Fruit fly (Drosophila melanogaster) whole organism, pupa: ENCODE data around the gene svp.

ENCODE experiments used
- CG10348 ChIP-seq: fragments of 200-800 bp; sonication (Bioruptor generic); IDR thresholded peaks from 2 replicates; pipeline ENCODE4 v1.3.6; 2022; ENCODE audit warnings: missing biosample characterization, missing genetic modification characterization
- CG12605 ChIP-seq: fragments of 200-800 bp; sonication (Bioruptor generic); IDR thresholded peaks from 2 replicates; pipeline ENCODE4 v1.3.6; 2022; ENCODE audit warnings: missing biosample characterization, missing genetic modification characterization
- CG15710 ChIP-seq: fragments of 200-800 bp; sonication (Bioruptor generic); optimal IDR thresholded peaks from 2 replicates; lab custom pipeline; 2018; ENCODE audit warnings: missing biosample characterization, mild to moderate bottlenecking, missing genetic modification characterization, moderate library complexity
- CG8159 ChIP-seq: fragments of 200-800 bp; sonication (Bioruptor generic); optimal IDR thresholded peaks from 3 replicates; lab custom pipeline; 2018; ENCODE audit warnings: missing biosample characterization, mild to moderate bottlenecking, missing genetic modification characterization, moderate library complexity
- CG8301 ChIP-seq: fragments of 200-800 bp; sonication (Bioruptor generic); optimal IDR thresholded peaks from 2 replicates; lab custom pipeline; 2018; ENCODE audit warnings: missing biosample characterization, mild to moderate bottlenecking, missing genetic modification characterization
- CG9948 ChIP-seq: fragments of 200-800 bp; sonication (Bioruptor generic); optimal IDR thresholded peaks from 2 replicates; lab custom pipeline; 2018; ENCODE audit warnings: missing biosample characterization, mild to moderate bottlenecking, missing genetic modification characterization, moderate library complexity
- D1 ChIP-seq: fragments of 200-800 bp; sonication (Bioruptor generic); optimal IDR thresholded peaks from 2 replicates; lab custom pipeline; 2018; ENCODE audit warnings: missing biosample characterization, mild to moderate bottlenecking, missing genetic modification characterization, moderate library complexity
- EcR ChIP-seq: fragments of 200-800 bp; sonication (Bioruptor generic); optimal IDR thresholded peaks from 3 replicates; lab custom pipeline; 2019; ENCODE audit warnings: missing biosample characterization, missing genetic modification characterization, mild to moderate bottlenecking, moderate library complexity, missing genetic modification reagents
- Ets98B ChIP-seq: fragments of 200-800 bp; sonication (Bioruptor generic); IDR thresholded peaks from 2 replicates; pipeline ENCODE4 v1.3.6; 2022; ENCODE audit warnings: missing biosample characterization, missing genetic modification characterization
- Pif1A ChIP-seq: fragments of 200-800 bp; sonication (Bioruptor generic); optimal IDR thresholded peaks from 3 replicates; lab custom pipeline; 2016; ENCODE audit warnings: missing biosample characterization, missing genetic modification characterization
- Pif1B ChIP-seq: fragments of 200-800 bp; sonication (Bioruptor generic); optimal IDR thresholded peaks from 3 replicates; lab custom pipeline; 2016; ENCODE audit warnings: missing biosample characterization, missing genetic modification characterization

dm6 chr3R:12329827-12330226 is 71.3 kb downstream of the svp start:
- no peak for TF ChIP-seq EcR
- no peak for TF ChIP-seq D1
- TF ChIP-seq CG8301 (tag; lab: Kevin White, UChicago), result no peak
- no peak for TF ChIP-seq CG8159 (tag; lab: Kevin White, UChicago)
- no peak for TF ChIP-seq CG12605 (GFP tag; lab: Robert Waterston, UW)
- TF ChIP-seq CG10348 (GFP tag; lab: Robert Waterston, UW), result no peak
- no peak for TF ChIP-seq Ets98B (GFP tag; lab: Robert Waterston, UW)
- no peak for TF ChIP-seq CG15710
- no peak for TF ChIP-seq Pif1A
- TF ChIP-seq Pif1B (GFP tag; lab: Kevin White, UChicago), result no peak
- no peak for TF ChIP-seq CG9948
